Fruit fly (Drosophila melanogaster) whole organism, prepupa: ENCODE results near the gene CG34461.

Experiments
- CG11902 ChIP-seq: fragments of 200-800 bp; sonication (Bioruptor generic); optimal IDR thresholded peaks from 3 replicates; lab custom pipeline; 2016; ENCODE audit warnings: missing biosample characterization, missing genetic modification characterization
- CG15336 ChIP-seq: fragments of 200-800 bp; sonication (Bioruptor generic); IDR thresholded peaks from 2 replicates; pipeline ENCODE4 v1.3.6; 2022; ENCODE audit warnings: missing biosample characterization, missing genetic modification characterization
- CG3032 ChIP-seq: fragments of 200-800 bp; optimal IDR thresholded peaks from 2 replicates; lab custom pipeline; 2019; ENCODE audit warnings: missing biosample characterization, mild to moderate bottlenecking, missing genetic modification characterization, moderate library complexity
- CG32006 ChIP-seq: fragments of 200-800 bp; sonication (Bioruptor generic); optimal IDR thresholded peaks from 3 replicates; lab custom pipeline; 2017; ENCODE audit warnings: missing biosample characterization, mild to moderate bottlenecking, missing genetic modification characterization
- CG34406 ChIP-seq: fragments of 200-800 bp; sonication (Bioruptor generic); optimal IDR thresholded peaks from 3 replicates; lab custom pipeline; 2016; ENCODE audit warnings: missing biosample characterization, missing genetic modification characterization
- CG6163 ChIP-seq: fragments of 200-800 bp; sonication (Bioruptor generic); IDR thresholded peaks from 3 replicates; pipeline ENCODE4 v1.3.6; 2022; ENCODE audit warnings: missing biosample characterization, missing genetic modification characterization
- CG8119 ChIP-seq: fragments of 200-800 bp; sonication (Bioruptor generic); IDR thresholded peaks from 3 replicates; pipeline ENCODE4 v1.3.6; 2022; ENCODE audit warnings: missing biosample characterization, missing genetic modification characterization
- Eip75B ChIP-seq: fragments of 200-800 bp; sonication (Bioruptor generic); optimal IDR thresholded peaks from 3 replicates; lab custom pipeline; 2016; ENCODE audit warnings: missing biosample characterization, missing genetic modification characterization
- Eip93F ChIP-seq: fragments of 200-800 bp; sonication (Bioruptor generic); optimal IDR thresholded peaks from 2 replicates; lab custom pipeline; 2016; ENCODE audit warnings: missing biosample characterization, mild to moderate bottlenecking, missing genetic modification characterization
- Sox14 ChIP-seq: fragments of 200-800 bp; sonication (Bioruptor generic); optimal IDR thresholded peaks from 3 replicates; lab custom pipeline; 2016; ENCODE audit warnings: missing biosample characterization, missing genetic modification characterization
- ss ChIP-seq, 2 experiments: fragments of 200-800 bp; sonication (Bioruptor generic); optimal IDR thresholded peaks; 2 replicates in 1 of 2; 3 replicates in 1 of 2; lab custom pipeline; 2017 to 2018; ENCODE audit warnings: mild to moderate bottlenecking in 2 of 2, missing biosample characterization in 2 of 2, missing genetic modification characterization in 2 of 2, moderate library complexity in 1 of 2

DNA sequence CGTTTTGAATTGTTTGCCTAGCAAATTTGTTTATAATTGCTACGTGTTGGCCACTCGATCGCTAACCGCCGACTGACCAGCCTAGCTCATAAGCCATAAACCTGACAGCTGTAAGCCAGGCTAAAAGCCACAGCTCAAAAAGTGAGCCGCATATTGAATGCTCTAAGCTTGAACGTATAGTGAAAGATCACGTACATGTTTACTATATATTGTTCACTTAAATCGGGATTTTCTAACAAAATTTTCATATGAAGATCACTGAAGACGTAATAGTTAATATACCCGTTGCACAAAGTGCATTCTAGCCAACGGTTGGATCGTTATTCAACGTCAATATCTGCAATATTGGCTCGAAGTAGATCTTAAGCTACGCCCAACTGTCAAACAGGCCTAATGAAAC lies 39.3 kb upstream of the CG34461 start:
- TF ChIP-seq Sox14 = no peak
- no peak for TF ChIP-seq CG32006 (GFP tag; lab: Kevin White, UChicago)
- no peak for TF ChIP-seq CG6163 (GFP tag; lab: Robert Waterston, UW)
- TF ChIP-seq Eip93F = no peak
- no peak for TF ChIP-seq Eip75B (GFP tag; lab: Kevin White, UChicago)
- TF ChIP-seq CG8119 = peak; percentile 34; the same call in 1 of the 3 replicates
- TF ChIP-seq CG34406 (GFP tag; lab: Kevin White, UChicago) = no peak
- peak; percentile 56 for TF ChIP-seq CG15336 (GFP tag; lab: Robert Waterston, UW)
- TF ChIP-seq CG3032 (tag; lab: Kevin White, UChicago) = no peak
- TF ChIP-seq ss (GFP tag; optimal IDR thresholded peaks at IDR 0.05; lab: Kevin White, UChicago) = no peak
- no peak for TF ChIP-seq CG11902 (GFP tag; lab: Kevin White, UChicago)
